Fruit fly (Drosophila melanogaster) whole organism, pupa: ENCODE data around the gene CG5810.

Source experiments
- CG10348 ChIP-seq: fragments of 200-800 bp; sonication (Bioruptor generic); IDR thresholded peaks from 2 replicates; pipeline ENCODE4 v1.3.6; 2022; ENCODE audit warnings: missing biosample characterization, missing genetic modification characterization
- CG12605 ChIP-seq: fragments of 200-800 bp; sonication (Bioruptor generic); IDR thresholded peaks from 2 replicates; pipeline ENCODE4 v1.3.6; 2022; ENCODE audit warnings: missing biosample characterization, missing genetic modification characterization
- CG13204 ChIP-seq: fragments of 200-800 bp; sonication (Bioruptor generic); optimal IDR thresholded peaks from 2 replicates; lab custom pipeline; 2018; ENCODE audit warnings: missing biosample characterization, mild to moderate bottlenecking, missing genetic modification characterization, moderate library complexity
- CG14655 ChIP-seq: fragments of 200-800 bp; sonication (Bioruptor generic); optimal IDR thresholded peaks from 3 replicates; lab custom pipeline; 2017; ENCODE audit warnings: mild to moderate bottlenecking, missing biosample characterization, missing genetic modification reagents, missing genetic modification characterization
- CG15710 ChIP-seq: fragments of 200-800 bp; sonication (Bioruptor generic); optimal IDR thresholded peaks from 2 replicates; lab custom pipeline; 2018; ENCODE audit warnings: missing biosample characterization, mild to moderate bottlenecking, missing genetic modification characterization, moderate library complexity
- CG17806 ChIP-seq: fragments of 200-800 bp; sonication (Bioruptor generic); optimal IDR thresholded peaks from 2 replicates; lab custom pipeline; 2018; ENCODE audit warnings: missing biosample characterization, mild to moderate bottlenecking, missing genetic modification characterization, moderate library complexity
- CG32121 ChIP-seq: fragments of 200-800 bp; sonication (Bioruptor generic); IDR thresholded peaks from 2 replicates; pipeline ENCODE4 v1.3.6; 2022; ENCODE audit warnings: missing biosample characterization, missing genetic modification characterization
- CG34367 ChIP-seq: fragments of 200-800 bp; sonication (Bioruptor generic); optimal IDR thresholded peaks from 2 replicates; lab custom pipeline; 2018; ENCODE audit warnings: missing biosample characterization, mild to moderate bottlenecking, missing genetic modification characterization
- CG4496 ChIP-seq: fragments of 200-800 bp; sonication (Bioruptor generic); IDR thresholded peaks from 3 replicates; pipeline ENCODE4 v1.3.6; 2022; ENCODE audit warnings: missing biosample characterization, missing genetic modification characterization
- CG8159 ChIP-seq: fragments of 200-800 bp; sonication (Bioruptor generic); optimal IDR thresholded peaks from 3 replicates; lab custom pipeline; 2018; ENCODE audit warnings: missing biosample characterization, mild to moderate bottlenecking, missing genetic modification characterization, moderate library complexity
- CG8301 ChIP-seq: fragments of 200-800 bp; sonication (Bioruptor generic); optimal IDR thresholded peaks from 2 replicates; lab custom pipeline; 2018; ENCODE audit warnings: missing biosample characterization, mild to moderate bottlenecking, missing genetic modification characterization
- CG9948 ChIP-seq: fragments of 200-800 bp; sonication (Bioruptor generic); optimal IDR thresholded peaks from 2 replicates; lab custom pipeline; 2018; ENCODE audit warnings: missing biosample characterization, mild to moderate bottlenecking, missing genetic modification characterization, moderate library complexity
- D1 ChIP-seq: fragments of 200-800 bp; sonication (Bioruptor generic); optimal IDR thresholded peaks from 2 replicates; lab custom pipeline; 2018; ENCODE audit warnings: missing biosample characterization, mild to moderate bottlenecking, missing genetic modification characterization, moderate library complexity
- EcR ChIP-seq: fragments of 200-800 bp; sonication (Bioruptor generic); optimal IDR thresholded peaks from 3 replicates; lab custom pipeline; 2019; ENCODE audit warnings: missing biosample characterization, missing genetic modification characterization, mild to moderate bottlenecking, moderate library complexity, missing genetic modification reagents
- Ets98B ChIP-seq: fragments of 200-800 bp; sonication (Bioruptor generic); IDR thresholded peaks from 2 replicates; pipeline ENCODE4 v1.3.6; 2022; ENCODE audit warnings: missing biosample characterization, missing genetic modification characterization
- Pif1A ChIP-seq: fragments of 200-800 bp; sonication (Bioruptor generic); optimal IDR thresholded peaks from 3 replicates; lab custom pipeline; 2016; ENCODE audit warnings: missing biosample characterization, missing genetic modification characterization
- Pif1B ChIP-seq: fragments of 200-800 bp; sonication (Bioruptor generic); optimal IDR thresholded peaks from 3 replicates; lab custom pipeline; 2016; ENCODE audit warnings: missing biosample characterization, missing genetic modification characterization
- Snoo ChIP-seq: fragments of 200-800 bp; sonication (Bioruptor generic); optimal IDR thresholded peaks from 3 replicates; lab custom pipeline; 2017; ENCODE audit warnings: missing biosample characterization, mild to moderate bottlenecking, missing genetic modification characterization, inconsistent platforms
- fd96Ca ChIP-seq: fragments of 200-800 bp; sonication (Bioruptor generic); IDR thresholded peaks from 3 replicates; pipeline ENCODE4 v1.3.6; 2022; ENCODE audit warnings: missing biosample characterization, missing genetic modification characterization
- gl ChIP-seq: fragments of 200-800 bp; sonication (Bioruptor generic); optimal IDR thresholded peaks from 2 replicates; lab custom pipeline; 2018; ENCODE audit warnings: missing biosample characterization, mild to moderate bottlenecking, missing genetic modification characterization
- rn ChIP-seq: fragments of 200-800 bp; sonication (Bioruptor generic); IDR thresholded peaks from 2 replicates; pipeline ENCODE4 v1.3.6; 2022; ENCODE audit warnings: missing biosample characterization, missing genetic modification characterization

CG5810 gene

DNA sequence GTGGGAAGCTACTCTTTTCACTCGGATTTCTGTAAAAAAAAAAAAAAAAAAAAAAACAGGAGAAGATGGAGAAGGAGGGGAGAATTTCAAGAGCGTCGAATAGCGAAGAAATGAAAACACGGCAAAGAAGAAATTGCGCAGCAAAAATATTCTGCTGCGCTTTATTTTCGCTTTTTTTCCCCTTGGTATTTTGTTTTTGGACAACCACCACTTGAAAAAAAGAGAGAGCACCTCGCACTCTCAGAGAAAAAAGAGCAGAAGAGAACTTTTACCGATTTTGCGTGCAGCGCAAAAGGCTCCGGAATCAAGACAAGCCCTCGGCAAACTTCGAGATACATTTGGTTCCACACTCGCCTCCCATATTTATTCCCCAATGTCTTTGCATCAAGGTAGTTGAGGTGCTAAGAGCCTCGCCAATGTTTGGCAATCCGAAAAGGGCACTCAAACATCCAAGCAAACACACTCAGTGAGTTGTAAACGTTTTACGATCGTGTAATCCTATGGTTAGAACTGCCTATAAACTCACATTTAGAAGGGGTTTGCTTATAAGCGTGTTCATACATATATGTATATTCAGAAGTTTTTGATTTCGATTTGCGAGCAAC, 27.3 kb downstream of the CG5810 start:
- TF ChIP-seq gl (no peak), CG13204 (GFP tag; lab: Kevin White, UChicago) (peak; percentile 15), fd96Ca (GFP tag; lab: Robert Waterston, UW) (no peak), Snoo (peak; percentile 22)
- TF ChIP-seq, all 21 proteins: peak for 2

dm6 chr3R:21192267-21192666, 28.7 kb downstream of the CG5810 start:
- TF ChIP-seq gl: no peak
- peak; percentile 22 for TF ChIP-seq CG13204 (GFP tag; lab: Kevin White, UChicago)
- TF ChIP-seq CG9948 (tag; lab: Kevin White, UChicago): peak; percentile 31
- TF ChIP-seq Pif1B (GFP tag; lab: Kevin White, UChicago): peak; percentile 5
- peak; percentile 30 for TF ChIP-seq CG17806
- no peak for TF ChIP-seq D1 (tag; lab: Kevin White, UChicago)
- TF ChIP-seq CG8159: peak; percentile 46
- peak; percentile 4 for TF ChIP-seq Pif1A (GFP tag; lab: Kevin White, UChicago)
- peak; percentile 37 for TF ChIP-seq CG15710 (tag; lab: Kevin White, UChicago)

DNA sequence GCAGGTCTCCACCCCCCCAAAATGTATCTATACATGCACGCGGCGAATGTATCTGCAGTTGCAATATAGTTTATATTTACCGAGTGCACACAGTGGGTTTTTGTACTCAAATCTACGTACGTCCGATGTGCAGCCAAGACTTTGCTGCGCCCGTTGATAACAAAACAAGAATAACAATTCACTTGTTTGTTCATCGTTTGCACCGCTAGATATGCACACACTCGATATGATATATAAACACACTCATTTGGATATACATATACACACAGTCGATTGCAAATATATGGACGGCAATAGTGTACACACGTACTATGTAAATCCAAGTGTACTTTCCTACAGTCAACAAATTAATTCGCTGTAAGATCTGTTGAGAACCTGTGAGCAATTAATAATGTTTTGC, 30.2 kb downstream of the CG5810 start:
- TF ChIP-seq CG32121 (GFP tag; lab: Robert Waterston, UW): 0 out of 2 replicates have a peak, but pooled peaks have one; percentile 18
- TF ChIP-seq Snoo: no peak
- TF ChIP-seq, all 21 proteins: peak for 1

DNA sequence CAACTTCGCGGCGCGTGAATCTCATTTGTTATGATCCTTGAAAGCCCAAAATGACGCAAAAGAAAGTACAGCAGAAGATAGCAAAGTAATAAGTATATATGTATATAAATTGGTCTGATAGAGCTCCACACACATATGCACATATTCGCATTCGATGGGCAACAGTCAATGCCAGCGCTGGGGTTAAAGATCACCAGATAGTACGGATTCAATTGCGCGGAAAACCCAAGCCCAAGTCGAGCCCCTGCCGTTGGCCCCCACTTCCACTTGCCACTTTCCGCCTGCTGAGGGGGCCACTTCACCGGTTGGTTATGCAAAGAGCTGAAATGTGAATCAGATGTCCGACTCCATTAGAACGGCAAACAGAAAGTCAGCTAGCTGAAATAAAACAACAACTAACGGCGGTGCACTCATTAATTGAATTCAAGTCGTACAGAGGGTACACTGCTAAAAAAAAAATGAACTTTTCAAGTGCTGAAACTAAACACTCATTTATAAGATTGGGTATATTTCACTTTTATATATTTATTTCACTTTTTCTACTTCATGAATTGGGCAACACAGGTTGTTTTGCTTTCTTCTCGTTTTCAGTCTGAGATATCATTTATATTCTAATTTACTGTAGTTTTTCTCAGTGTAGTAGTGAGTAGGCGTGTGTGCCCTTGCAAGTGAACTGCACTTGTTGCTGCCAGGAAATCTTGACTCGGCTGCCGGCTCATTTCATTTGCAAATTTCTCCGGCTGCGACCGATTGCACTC, 31.8 kb downstream of the CG5810 start:
- TF ChIP-seq Pif1A (GFP tag; lab: Kevin White, UChicago) (peak; percentile 43), EcR (no peak), Pif1B (GFP tag; lab: Kevin White, UChicago) (peak; percentile 2), D1 (tag; lab: Kevin White, UChicago) (no peak), CG12605 (GFP tag; lab: Robert Waterston, UW) (0 out of 2 replicates have a peak, but pooled peaks have one; percentile 39), Snoo (peak; percentile 18), CG9948 (tag; lab: Kevin White, UChicago) (peak; percentile 42), CG14655 (GFP tag; lab: Kevin White, UChicago) (peak; percentile 66), CG15710 (tag; lab: Kevin White, UChicago) (peak; percentile 56), CG13204 (GFP tag; lab: Kevin White, UChicago) (no peak), Ets98B (peak; percentile 29), fd96Ca (GFP tag; lab: Robert Waterston, UW) (0 out of 3 replicates have a peak, but pooled peaks have one; percentile 15), CG8301 (tag; lab: Kevin White, UChicago) (peak; percentile 62), gl (no peak), CG4496 (peak; percentile 62; the same call in 2 of the 3 replicates), CG8159 (peak; percentile 68), CG34367 (tag; lab: Kevin White, UChicago) (peak; percentile 26), CG17806 (peak; percentile 53), CG32121 (GFP tag; lab: Robert Waterston, UW) (peak; percentile 41; the same call in 1 of the 2 replicates), rn (no peak), CG10348 (GFP tag; lab: Robert Waterston, UW) (no peak)

DNA sequence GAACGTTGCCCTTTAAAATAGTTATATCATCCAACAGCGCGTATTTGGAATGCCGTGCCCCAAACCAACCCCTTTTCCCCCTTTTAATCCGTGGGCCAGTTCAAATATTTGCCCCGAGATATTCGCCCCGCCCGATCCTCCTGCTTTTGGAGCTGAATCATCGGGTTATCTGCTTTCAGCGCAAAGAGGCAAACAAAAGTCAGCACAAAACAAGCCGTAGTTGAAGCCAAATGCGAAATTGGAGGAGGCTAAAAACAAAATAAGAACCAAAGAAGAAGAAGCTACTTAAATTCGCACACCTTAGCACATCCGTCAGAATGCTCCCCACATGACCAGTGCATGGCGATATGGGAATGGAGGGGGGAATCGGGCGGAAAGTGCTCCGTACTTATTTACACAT, 34.0 kb downstream of the CG5810 start:
- no peak for TF ChIP-seq Pif1A (GFP tag; lab: Kevin White, UChicago)
- TF ChIP-seq D1 (tag; lab: Kevin White, UChicago): no peak
- TF ChIP-seq rn: no peak
- TF ChIP-seq CG34367 (tag; lab: Kevin White, UChicago): no peak
- TF ChIP-seq CG10348 (GFP tag; lab: Robert Waterston, UW): no peak
- no peak for TF ChIP-seq CG15710 (tag; lab: Kevin White, UChicago)
- no peak for TF ChIP-seq Pif1B (GFP tag; lab: Kevin White, UChicago)
- no peak for TF ChIP-seq CG9948 (tag; lab: Kevin White, UChicago)
- no peak for TF ChIP-seq Snoo
- no peak for TF ChIP-seq Ets98B
- no peak for TF ChIP-seq CG8159
- TF ChIP-seq fd96Ca (GFP tag; lab: Robert Waterston, UW): no peak
- no peak for TF ChIP-seq CG4496
- no peak for TF ChIP-seq CG12605 (GFP tag; lab: Robert Waterston, UW)
- TF ChIP-seq CG17806: no peak
- TF ChIP-seq CG8301 (tag; lab: Kevin White, UChicago): no peak
- no peak for TF ChIP-seq EcR
- TF ChIP-seq CG13204 (GFP tag; lab: Kevin White, UChicago): no peak

dm6 chr3R:21198073-21198472, 34.5 kb downstream of the CG5810 start:
- no peak for TF ChIP-seq CG17806
- TF ChIP-seq rn: no peak
- no peak for TF ChIP-seq Ets98B
- no peak for TF ChIP-seq CG8159
- no peak for TF ChIP-seq CG12605 (GFP tag; lab: Robert Waterston, UW)
- TF ChIP-seq Snoo: no peak
- no peak for TF ChIP-seq CG4496
- no peak for TF ChIP-seq CG34367 (tag; lab: Kevin White, UChicago)
- no peak for TF ChIP-seq Pif1A (GFP tag; lab: Kevin White, UChicago)
- no peak for TF ChIP-seq CG13204 (GFP tag; lab: Kevin White, UChicago)
- no peak for TF ChIP-seq Pif1B (GFP tag; lab: Kevin White, UChicago)
- no peak for TF ChIP-seq CG32121 (GFP tag; lab: Robert Waterston, UW)
- TF ChIP-seq CG10348 (GFP tag; lab: Robert Waterston, UW): no peak
- TF ChIP-seq CG9948 (tag; lab: Kevin White, UChicago): no peak
- TF ChIP-seq gl: no peak
- TF ChIP-seq CG14655 (GFP tag; lab: Kevin White, UChicago): no peak
